Worm (Caenorhabditis elegans) whole organism, early embryonic: ENCODE measurements around the gene nape-2.

ENCODE experiments used
- B0310.2 ChIP-seq: sonication (generic microtip); optimal IDR thresholded peaks from 2 replicates; lab custom pipeline; 2016; ENCODE audit warnings: mild to moderate bottlenecking, missing genetic modification characterization, missing compliant biosample characterization
- F13C5.2 ChIP-seq: sonication (generic microtip); optimal IDR thresholded peaks from 2 replicates; lab custom pipeline; 2017; ENCODE audit warnings: mild to moderate bottlenecking, missing genetic modification characterization, inconsistent platforms, missing compliant biosample characterization
- aly-1 ChIP-seq: sonication (generic microtip); optimal IDR thresholded peaks from 2 replicates; lab custom pipeline; 2016; ENCODE audit warnings: missing genetic modification characterization, missing compliant biosample characterization
- ama-1 ChIP-seq: fragments of 150-350 bp; optimal IDR thresholded peaks from 2 replicates; lab custom pipeline; 2014
- ceh-13 ChIP-seq: fragments of 200-800 bp; sonication (Bioruptor generic); optimal IDR thresholded peaks from 2 replicates; lab custom pipeline; 2018; ENCODE audit warnings: mild to moderate bottlenecking, missing genetic modification characterization, missing compliant biosample characterization
- ceh-36 ChIP-seq: sonication (generic microtip); optimal IDR thresholded peaks from 2 replicates; lab custom pipeline; 2016; ENCODE audit warnings: missing genetic modification characterization, inconsistent platforms, missing compliant biosample characterization
- hmg-4 ChIP-seq: fragments of 200-800 bp; sonication (Bioruptor generic); optimal IDR thresholded peaks from 2 replicates; lab custom pipeline; 2018; ENCODE audit warnings: mild to moderate bottlenecking, missing genetic modification characterization, missing compliant biosample characterization
- hnd-1 ChIP-seq: sonication (generic microtip); optimal IDR thresholded peaks from 2 replicates; lab custom pipeline; 2016; ENCODE audit warnings: missing genetic modification characterization, missing compliant biosample characterization
- sea-1 ChIP-seq: fragments of 200-800 bp; sonication (Bioruptor generic); conservative IDR thresholded peaks from 2 replicates; pipeline ENCODE4 v1.3.6; 2022; ENCODE audit warnings: missing genetic modification characterization, missing compliant biosample characterization

DNA sequence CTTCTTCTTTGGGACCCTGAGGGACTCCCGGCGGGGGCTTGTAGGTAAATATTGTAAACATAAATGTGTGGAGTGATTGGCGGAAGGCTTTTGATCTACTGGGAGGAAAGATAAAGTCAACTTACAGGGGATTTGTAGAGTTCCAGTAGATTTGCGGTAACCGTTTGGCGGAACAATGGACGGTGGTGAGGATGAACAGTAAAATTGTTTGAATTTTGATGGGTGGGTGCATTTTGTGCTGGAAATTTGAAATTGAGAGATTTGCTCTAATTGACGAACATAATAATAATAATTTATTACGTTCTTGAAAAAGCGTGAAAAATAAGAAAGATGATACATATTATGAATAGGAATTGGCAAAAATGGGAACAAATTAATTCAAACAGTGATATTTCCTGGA is 27.9 kb upstream of the nape-2 start, which contains the start of gene vab-2:
- no peak for TF ChIP-seq ama-1 (lab: Kevin White, UChicago)
- no peak for TF ChIP-seq aly-1 (tag; lab: Kevin White, UChicago)
- TF ChIP-seq ceh-13 (GFP tag; lab: Kevin White, UChicago): no peak
- no peak for TF ChIP-seq hmg-4
- no peak for TF ChIP-seq B0310.2
- TF ChIP-seq ceh-36: no peak
- no peak for TF ChIP-seq sea-1
- TF ChIP-seq hnd-1 (tag; lab: Kevin White, UChicago): no peak
- TF ChIP-seq F13C5.2 (tag; lab: Kevin White, UChicago): no peak
